Worm (Caenorhabditis elegans) whole organism, L1 larva: Measurements from ENCODE around the gene fbxa-112.
A peak's percentile ranks its signal among the peaks of the same experiment; 100 is the strongest.
"Not testable (repeated sequence)": the region's sequence is repeated elsewhere in the genome, so short reads cannot be mapped to it uniquely, and the experiment has no call there.

Experiments
- Y116A8C.19 ChIP-seq: sonication (generic microtip); optimal IDR thresholded peaks from 2 replicates; lab custom pipeline; 2016; ENCODE audit warnings: missing compliant biosample characterization, missing genetic modification characterization, borderline replicate concordance
- ceh-63 ChIP-seq: fragments of 200-800 bp; sonication (Bioruptor generic); optimal IDR thresholded peaks from 2 replicates; lab custom pipeline; 2018; ENCODE audit warnings: mild to moderate bottlenecking, missing genetic modification characterization, missing compliant biosample characterization
- ceh-8 ChIP-seq: fragments of 200-800 bp; sonication (Bioruptor generic); optimal IDR thresholded peaks from 2 replicates; lab custom pipeline; 2018; ENCODE audit warnings: mild to moderate bottlenecking, missing genetic modification characterization, moderate library complexity, missing compliant biosample characterization
- dpl-1 ChIP-seq, 3 experiments: fragments of 150-350 bp in 2 of 3; sonication (generic microtip) in 1 of 3; optimal IDR thresholded peaks; 2 replicates each; lab custom pipeline; 2014 to 2017; ENCODE audit warnings: missing biosample characterization in 3 of 3, missing genetic modification characterization in 3 of 3, missing genetic modification reagents in 3 of 3
- dsc-1 ChIP-seq: sonication (generic microtip); optimal IDR thresholded peaks from 2 replicates; lab custom pipeline; 2016; ENCODE audit warnings: mild to moderate bottlenecking, missing genetic modification characterization, missing compliant biosample characterization
- efl-1 ChIP-seq, 4 experiments: fragments of 150-350 bp; optimal IDR thresholded peaks in 3 of 4; peaks in 1 of 4; 1 replicate in 1 of 4; 2 replicates in 3 of 4; lab custom pipeline; 2014; ENCODE audit warnings: missing biosample characterization in 2 of 4, missing genetic modification characterization in 2 of 4, missing genetic modification reagents in 2 of 4
- efl-3 ChIP-seq: fragments of 200-800 bp; sonication (Bioruptor generic); optimal IDR thresholded peaks from 2 replicates; lab custom pipeline; 2018; ENCODE audit warnings: mild to moderate bottlenecking, missing genetic modification characterization, missing compliant biosample characterization
- elt-2 ChIP-seq: sonication (generic microtip); optimal IDR thresholded peaks from 2 replicates; lab custom pipeline; 2016; ENCODE audit warnings: missing genetic modification characterization, mild to moderate bottlenecking, inconsistent platforms, missing compliant biosample characterization, missing genetic modification reagents
- fos-1 ChIP-seq: fragments of 150-350 bp; optimal IDR thresholded peaks from 2 replicates; lab custom pipeline; 2014; ENCODE audit warnings: missing biosample characterization, missing genetic modification characterization
- hlh-4 ChIP-seq: sonication (generic microtip); optimal IDR thresholded peaks from 2 replicates; lab custom pipeline; 2016; ENCODE audit warnings: mild to moderate bottlenecking, missing genetic modification characterization, missing compliant biosample characterization
- irx-1 ChIP-seq: sonication (generic microtip); optimal IDR thresholded peaks from 2 replicates; lab custom pipeline; 2016; ENCODE audit warnings: missing genetic modification characterization, missing compliant biosample characterization
- isw-1 ChIP-seq: fragments of 200-800 bp; sonication (Bioruptor generic); IDR thresholded peaks from 2 replicates; pipeline ENCODE4 v1.3.6; 2022; ENCODE audit warnings: missing genetic modification characterization, missing compliant biosample characterization
- lin-14 ChIP-seq: fragments of 200-800 bp; sonication (Bioruptor generic); optimal IDR thresholded peaks from 2 replicates; lab custom pipeline; 2018; ENCODE audit warnings: mild to moderate bottlenecking, missing genetic modification characterization, moderate library complexity, missing compliant biosample characterization
- lsy-2 ChIP-seq, 2 experiments: fragments of 150-350 bp; optimal IDR thresholded peaks; 2 replicates each; lab custom pipeline; 2014; ENCODE audit warnings: missing biosample characterization in 2 of 2, missing genetic modification characterization in 2 of 2
- mab-9 ChIP-seq: fragments of 200-800 bp; sonication (Bioruptor generic); IDR thresholded peaks from 2 replicates; pipeline ENCODE4 v1.3.6; 2022; ENCODE audit warnings: missing genetic modification reagents, missing genetic modification characterization, missing compliant biosample characterization
- mef-2 ChIP-seq: fragments of 150-350 bp; optimal IDR thresholded peaks from 2 replicates; lab custom pipeline; 2014; ENCODE audit warnings: missing biosample characterization, missing genetic modification characterization
- nhr-237 ChIP-seq: fragments of 150-350 bp; optimal IDR thresholded peaks from 2 replicates; lab custom pipeline; 2014; ENCODE audit warnings: missing biosample characterization, missing genetic modification characterization
- nhr-76 ChIP-seq: sonication (generic microtip); optimal IDR thresholded peaks from 2 replicates; lab custom pipeline; 2017; ENCODE audit warnings: missing biosample characterization, missing genetic modification characterization
- pag-3 ChIP-seq: sonication (generic microtip); optimal IDR thresholded peaks from 2 replicates; lab custom pipeline; 2017; ENCODE audit warnings: missing genetic modification characterization, mild to moderate bottlenecking, missing compliant biosample characterization, antibody characterized with exemption, borderline replicate concordance; ENCODE audit not compliant: insufficient read depth
- pax-3 ChIP-seq: fragments of 200-800 bp; sonication (Bioruptor generic); optimal IDR thresholded peaks from 2 replicates; lab custom pipeline; 2018; ENCODE audit warnings: mild to moderate bottlenecking, missing genetic modification characterization, moderate library complexity, missing compliant biosample characterization
- sup-37 ChIP-seq: fragments of 200-800 bp; sonication (Bioruptor generic); optimal IDR thresholded peaks from 2 replicates; lab custom pipeline; 2018; ENCODE audit warnings: mild to moderate bottlenecking, missing genetic modification characterization, missing compliant biosample characterization
- swsn-7 ChIP-seq: sonication (generic microtip); optimal IDR thresholded peaks from 2 replicates; lab custom pipeline; 2016; ENCODE audit warnings: missing genetic modification characterization, missing compliant biosample characterization
- tbx-2 ChIP-seq: sonication (generic microtip); optimal IDR thresholded peaks from 2 replicates; lab custom pipeline; 2016; ENCODE audit warnings: missing genetic modification characterization, missing compliant biosample characterization
- unc-130 ChIP-seq: fragments of 150-350 bp; optimal IDR thresholded peaks from 2 replicates; lab custom pipeline; 2017; ENCODE audit warnings: missing biosample characterization, missing genetic modification characterization, inconsistent platforms
- unc-86 ChIP-seq: sonication (generic microtip); optimal IDR thresholded peaks from 2 replicates; lab custom pipeline; 2016; ENCODE audit warnings: missing genetic modification characterization, missing compliant biosample characterization
- unc-98 ChIP-seq: fragments of 200-800 bp; sonication (Bioruptor generic); IDR thresholded peaks from 2 replicates; pipeline ENCODE4 v1.3.6; 2022; ENCODE audit warnings: missing genetic modification characterization, missing compliant biosample characterization
- zip-4 ChIP-seq: fragments of 200-800 bp; sonication (Bioruptor generic); optimal IDR thresholded peaks from 2 replicates; lab custom pipeline; 2018; ENCODE audit warnings: mild to moderate bottlenecking, missing genetic modification characterization, moderate library complexity, missing compliant biosample characterization

The fbxa-112 gene

ce11 chrV:16965655-16966054 is 17.7 kb upstream of the fbxa-112 start, which contains the start of gene efl-1 (continued):
- TF ChIP-seq mab-9 (GFP tag; lab: Robert Waterston, UW) (peak; percentile 84), pag-3 (no peak), elt-2 (peak; percentile 78), ceh-63 (GFP tag; lab: Kevin White, UChicago) (no peak), hlh-4 (tag; lab: Kevin White, UChicago) (no peak)

- no peak for TF ChIP-seq efl-1 (optimal IDR thresholded peaks at IDR 0.05; lab: Kevin White, UChicago)
- TF ChIP-seq efl-1 (GFP tag; optimal IDR thresholded peaks at IDR 0.05 in 1 of 2; lab: Kevin White, UChicago): peak in 1 of 2 experiments; percentile 85
- TF ChIP-seq isw-1 (GFP tag; lab: Robert Waterston, UW): no peak
- TF ChIP-seq, all 84 proteins: peak for 1
Measured at ce11 chrV:16958975-16959374, 11.1 kb upstream of the fbxa-112 start.

ce11 chrV:16956229-16956628 is 8.3 kb upstream of the fbxa-112 start, which contains the start of gene clec-239:
Gene clec-239 (plus strand): TSS chrV:16956529.
- TF ChIP-seq dsc-1: no peak
- TF ChIP-seq nhr-76: no peak
- no peak for TF ChIP-seq lsy-2 (tag; optimal IDR thresholded peaks at IDR 0.05; lab: Kevin White, UChicago)
- no peak for TF ChIP-seq mab-9 (GFP tag; lab: Robert Waterston, UW)

- no peak for TF ChIP-seq tbx-2 (tag; lab: Kevin White, UChicago)
Measured at ce11 chrV:16954766-16955165, 6.9 kb upstream of the fbxa-112 start, which contains the start of gene srh-206. Gene srh-206 (minus strand): TSS chrV:16954866.

- TF ChIP-seq lin-14 (GFP tag; lab: Kevin White, UChicago) (no peak), dpl-1 (GFP tag; optimal IDR thresholded peaks at IDR 0.05; lab: Kevin White, UChicago) (no peak), pax-3 (no peak), unc-130 (tag; lab: Kevin White, UChicago) (no peak), sup-37 (no peak), efl-3 (GFP tag; lab: Kevin White, UChicago) (no peak), hlh-4 (tag; lab: Kevin White, UChicago) (no peak), zip-4 (GFP tag; lab: Kevin White, UChicago) (no peak), ceh-8 (GFP tag; lab: Kevin White, UChicago) (no peak), irx-1 (tag; lab: Kevin White, UChicago) (no peak), swsn-7 (tag; lab: Kevin White, UChicago) (no peak), nhr-237 (no peak), Y116A8C.19 (tag; lab: Kevin White, UChicago) (no peak), unc-98 (GFP tag; lab: Robert Waterston, UW) (no peak)
Measured at ce11 chrV:16951504-16951903, 3.6 kb upstream of the fbxa-112 start, which contains the start of gene clec-238. Gene clec-238 (plus strand): TSS chrV:16951804.

- TF ChIP-seq mef-2 (tag; lab: Kevin White, UChicago): no peak
Measured at ce11 chrV:16950036-16950435, 2.1 kb upstream of the fbxa-112 start.

- TF ChIP-seq unc-86 (tag; lab: Kevin White, UChicago); nhr-76; mef-2 (tag; lab: Kevin White, UChicago): not testable (repeated sequence)
Measured at ce11 chrV:16949609-16950008, 1.7 kb upstream of the fbxa-112 start, which contains the start of gene fbxa-111. Gene fbxa-111 (minus strand): TSS chrV:16949709.

ce11 chrV:16938731-16939130 is 9.2 kb downstream of the fbxa-112 start, which contains the start of gene fbxa-148:
Gene fbxa-148 (plus strand): TSS chrV:16939031.
- TF ChIP-seq elt-2; pag-3; fos-1 (tag; lab: Kevin White, UChicago): not testable (repeated sequence)
